Fruit fly (Drosophila melanogaster): ENCODE measurements around the gene CG3199.

The CG3199 gene

DNA sequence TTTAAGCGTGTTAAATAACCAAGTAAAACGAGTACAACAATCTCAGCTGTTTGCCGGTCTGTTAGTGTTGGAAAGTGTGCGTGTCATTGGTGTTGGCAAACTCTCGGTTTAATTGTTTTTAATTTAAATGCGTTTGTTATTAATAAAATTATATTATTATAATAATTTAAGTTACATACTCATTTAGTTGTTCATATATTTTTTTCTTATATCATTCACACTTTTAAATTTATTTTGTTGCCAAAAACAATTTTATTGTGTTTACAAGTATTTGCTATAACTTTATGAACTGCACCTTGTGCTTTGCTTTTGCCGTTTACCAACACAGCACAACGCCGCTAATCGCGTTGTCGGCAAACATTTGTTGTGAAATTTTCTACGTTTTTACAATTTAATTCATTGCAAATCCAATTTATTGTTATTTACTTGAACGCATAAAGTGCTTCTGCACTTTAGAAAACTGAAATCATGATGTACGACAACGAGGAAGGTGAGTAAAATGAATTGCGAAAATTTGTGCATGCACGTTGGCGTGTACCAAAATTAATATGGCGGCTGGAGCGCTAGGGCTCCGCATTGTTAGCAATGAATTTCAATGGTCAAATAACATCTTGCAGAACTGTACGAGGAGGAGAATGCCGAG is 36.9 kb upstream of the CG3199 start, which contains the start of the genes 140up and Polr2B (continued):
- peak; percentile 60 for TF ChIP-seq NC2β (GFP tag; optimal IDR thresholded peaks at IDR 0.05)
- TF ChIP-seq Lpt (GFP tag; optimal IDR thresholded peaks at IDR 0.05) = no peak
- TF ChIP-seq fu2 (GFP tag; optimal IDR thresholded peaks at IDR 0.05) = peak; percentile 73
- no peak for TF ChIP-seq lov (optimal IDR thresholded peaks at IDR 0.05)
- peak; percentile 78; the same call in 1 of the 3 replicates for TF ChIP-seq lov (GFP tag; IDR thresholded peaks at IDR 0.05)
- peak; percentile 34 for TF ChIP-seq Sry-δ (GFP tag; optimal IDR thresholded peaks at IDR 0.05)
- peak; percentile 26 for TF ChIP-seq Hmx (GFP tag; optimal IDR thresholded peaks at IDR 0.05)
- TF ChIP-seq cas (GFP tag; IDR thresholded peaks at IDR 0.05) = peak; percentile 78
- TF ChIP-seq ara (GFP tag; IDR thresholded peaks at IDR 0.05) = peak; percentile 91
- peak; percentile 72 for TF ChIP-seq dati (GFP tag; IDR thresholded peaks at IDR 0.05)
- TF ChIP-seq nmo (GFP tag; optimal IDR thresholded peaks at IDR 0.05) = peak; percentile 95
- no peak for TF ChIP-seq Eip74EF (GFP tag; optimal IDR thresholded peaks at IDR 0.05)
- peak; percentile 90 for TF ChIP-seq so (GFP tag; IDR thresholded peaks at IDR 0.05)
- TF ChIP-seq usp (GFP tag; optimal IDR thresholded peaks at IDR 0.05) = no peak
- TF ChIP-seq CG3163 (GFP tag; optimal IDR thresholded peaks at IDR 0.05) = peak; percentile 23
- TF ChIP-seq fd64A (GFP tag; optimal IDR thresholded peaks at IDR 0.05) = no peak
- no peak for TF ChIP-seq br (optimal IDR thresholded peaks at IDR 0.05)
- TF ChIP-seq chn (GFP tag; optimal IDR thresholded peaks at IDR 0.05) = peak; percentile 78
- TF ChIP-seq Usf (GFP tag; optimal IDR thresholded peaks at IDR 0.05) = peak; percentile 85
- TF ChIP-seq CG30403 (GFP tag; optimal IDR thresholded peaks at IDR 0.05) = peak; percentile 97
- TF ChIP-seq en (GFP tag; optimal IDR thresholded peaks at IDR 0.05) = peak; percentile 35
- peak; percentile 83 for TF ChIP-seq CG11560 (tag; IDR thresholded peaks at IDR 0.05)
- TF ChIP-seq CG2116 (GFP tag; optimal IDR thresholded peaks at IDR 0.05) = peak; percentile 76
- TF ChIP-seq phol (tag; optimal IDR thresholded peaks at IDR 0.05) = peak; percentile 94
- peak; percentile 44; the same call in 1 of the 3 replicates for TF ChIP-seq sr (GFP tag; IDR thresholded peaks at IDR 0.05)
- TF ChIP-seq Ada2b (GFP tag; IDR thresholded peaks at IDR 0.05) = peak; percentile 88
- peak; percentile 86 for TF ChIP-seq CG13894 (tag; optimal IDR thresholded peaks at IDR 0.05)
- peak; percentile 82 for TF ChIP-seq CG7357 (GFP tag; IDR thresholded peaks at IDR 0.05)
- TF ChIP-seq tin (GFP tag; optimal IDR thresholded peaks at IDR 0.05) = peak; percentile 94
- peak; percentile 92 for TF ChIP-seq caup (GFP tag; optimal IDR thresholded peaks at IDR 0.05; ENCODE audit: severe bottlenecking)
- peak; percentile 95 for TF ChIP-seq CG14710 (tag; optimal IDR thresholded peaks at IDR 0.05)
- peak; percentile 82 for TF ChIP-seq CG15514 (GFP tag; optimal IDR thresholded peaks at IDR 0.05)
- TF ChIP-seq Scr (GFP tag; IDR thresholded peaks at IDR 0.05; ENCODE audit: partially characterized antibody) = peak; percentile 26; the same call in 1 of the 2 replicates
- TF ChIP-seq Taf1 (GFP tag; IDR thresholded peaks at IDR 0.05) = peak; percentile 87
- TF ChIP-seq CG12299 (tag; optimal IDR thresholded peaks at IDR 0.05) = peak; percentile 86
- peak; percentile 95 for TF ChIP-seq CG10209 (GFP tag; optimal IDR thresholded peaks at IDR 0.05)
- peak in 1 of 3 experiments; percentile 93 for TF ChIP-seq lola (GFP tag; optimal IDR thresholded peaks at IDR 0.05)
- peak; percentile 93 for TF ChIP-seq CG7372 (GFP tag; IDR thresholded peaks at IDR 0.05)
- TF ChIP-seq CG17328 (GFP tag; IDR thresholded peaks at IDR 0.05) = peak; percentile 87
- peak; percentile 57; the same call in 1 of the 2 replicates for TF ChIP-seq ro (GFP tag; IDR thresholded peaks at IDR 0.05)
- TF ChIP-seq chif (GFP tag; optimal IDR thresholded peaks at IDR 0.05) = peak; percentile 60 to 76
- peak; percentile 81 for TF ChIP-seq CG30020 (tag; optimal IDR thresholded peaks at IDR 0.05)
- TF ChIP-seq CG12104 (GFP tag; optimal IDR thresholded peaks at IDR 0.05) = peak; percentile 93
- peak; percentile 94 for TF ChIP-seq CG11085 (GFP tag; IDR thresholded peaks at IDR 0.05)
- peak; percentile 73 for TF ChIP-seq CG7987 (GFP tag; optimal IDR thresholded peaks at IDR 0.05)
- peak; percentile 64 for TF ChIP-seq CG10274 (GFP tag; optimal IDR thresholded peaks at IDR 0.05)
- TF ChIP-seq CG9876 (GFP tag; optimal IDR thresholded peaks at IDR 0.05) = peak; percentile 55
- TF ChIP-seq CoRest (tag; optimal IDR thresholded peaks at IDR 0.05) = peak; percentile 97
- TF ChIP-seq CG8359 (GFP tag; optimal IDR thresholded peaks at IDR 0.05; ENCODE audit: borderline replicate concordance) = peak; percentile 66
- peak; percentile 87 for TF ChIP-seq Hsf (GFP tag; optimal IDR thresholded peaks at IDR 0.05)

All from whole organism, embryonic.